Worm (Caenorhabditis elegans): ENCODE results near the gene xtr-2.

Gene xtr-2

DNA sequence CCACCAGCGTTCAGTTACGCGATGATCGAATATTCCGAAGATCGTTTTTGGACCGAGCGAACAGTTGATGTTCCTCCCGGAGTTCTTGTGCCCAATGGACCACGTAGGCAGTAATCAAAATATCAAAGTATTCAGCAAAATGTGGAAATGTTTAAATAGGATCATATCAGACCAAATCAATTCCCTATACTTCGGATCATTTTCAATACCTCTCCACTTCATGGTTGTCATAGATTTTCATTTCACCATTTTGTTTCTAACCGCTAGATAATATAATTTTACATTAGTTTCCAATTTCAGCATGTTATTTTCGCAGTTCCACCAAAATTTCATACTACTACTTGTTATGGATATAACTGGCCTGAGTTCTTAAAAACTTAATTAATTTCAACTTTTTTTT lies 2.2 kb downstream of the xtr-2 start:
- no peak for TF ChIP-seq F49E8.2 (tag; optimal IDR thresholded peaks at IDR 0.05; ENCODE audit: insufficient read depth)
- no peak for TF ChIP-seq chd-7 (tag; optimal IDR thresholded peaks at IDR 0.05)
- no peak for TF ChIP-seq snpc-4 (GFP tag; optimal IDR thresholded peaks at IDR 0.05)
- no peak for TF ChIP-seq snpc-4 (tag; optimal IDR thresholded peaks at IDR 0.05)
- no peak for TF ChIP-seq attf-5 (GFP tag; optimal IDR thresholded peaks at IDR 0.05)
- TF ChIP-seq nhr-80 (tag; optimal IDR thresholded peaks at IDR 0.05) = no peak
- no peak for TF ChIP-seq lsy-27 (tag; optimal IDR thresholded peaks at IDR 0.05; ENCODE audit: borderline replicate concordance, insufficient read depth)

DNA sequence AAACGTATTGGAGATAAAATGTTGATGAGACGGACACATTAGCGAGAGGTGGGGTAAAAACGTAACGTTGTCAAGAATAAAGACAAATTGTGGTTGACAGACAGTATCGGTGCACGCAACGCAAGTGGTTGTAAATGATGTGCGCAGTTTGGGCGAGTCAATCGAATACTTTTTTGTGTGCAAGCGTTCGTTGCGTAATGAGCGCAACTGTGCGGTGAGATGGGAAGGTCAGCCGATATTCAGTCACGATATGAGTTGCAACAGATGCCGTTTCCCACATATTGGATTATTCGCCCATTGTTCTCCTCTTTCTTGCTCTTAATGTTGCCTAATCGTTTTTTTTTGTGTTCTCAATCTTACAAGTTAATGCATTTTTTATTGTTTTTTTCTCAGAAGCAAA lies 5.4 kb downstream of the xtr-2 start, which contains the start of gene ceh-40:
Gene ceh-40, minus strand, starts transcription at position 41 of the 400 bp plus-strand sequence.
- TF ChIP-seq unc-62 (GFP tag; optimal IDR thresholded peaks at IDR 0.05) (peak; percentile 5), chd-7 (tag; optimal IDR thresholded peaks at IDR 0.05) (no peak)

DNA sequence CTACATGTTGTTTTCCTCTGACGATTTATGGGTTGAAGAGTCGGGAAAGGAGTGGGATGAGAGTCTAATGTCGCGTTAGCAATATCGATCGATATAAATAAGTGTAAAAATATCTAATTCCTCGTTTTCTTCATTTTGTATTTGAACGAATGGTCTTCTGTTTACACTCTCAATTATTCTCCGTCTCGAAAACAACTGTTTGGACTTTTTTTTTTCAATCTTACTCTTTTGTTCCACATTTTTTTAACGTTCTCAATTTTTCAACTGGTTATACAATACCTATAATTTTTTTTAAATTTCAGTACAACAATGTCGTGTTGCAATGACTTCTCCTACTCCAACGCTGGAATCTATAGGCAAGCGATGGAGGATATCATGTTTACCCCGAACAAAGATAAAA lies 6.0 kb downstream of the xtr-2 start, which contains the start of gene F17A2.13:
Gene F17A2.13, plus strand, starts transcription at position 301 of the 400 bp plus-strand sequence.
- TF ChIP-seq nfya-1 (tag; optimal IDR thresholded peaks at IDR 0.05; ENCODE audit: borderline replicate concordance, insufficient read depth) (no peak), ztf-25 (GFP tag; IDR thresholded peaks at IDR 0.05) (no peak), unc-62 (GFP tag; optimal IDR thresholded peaks at IDR 0.05) (no peak)

DNA sequence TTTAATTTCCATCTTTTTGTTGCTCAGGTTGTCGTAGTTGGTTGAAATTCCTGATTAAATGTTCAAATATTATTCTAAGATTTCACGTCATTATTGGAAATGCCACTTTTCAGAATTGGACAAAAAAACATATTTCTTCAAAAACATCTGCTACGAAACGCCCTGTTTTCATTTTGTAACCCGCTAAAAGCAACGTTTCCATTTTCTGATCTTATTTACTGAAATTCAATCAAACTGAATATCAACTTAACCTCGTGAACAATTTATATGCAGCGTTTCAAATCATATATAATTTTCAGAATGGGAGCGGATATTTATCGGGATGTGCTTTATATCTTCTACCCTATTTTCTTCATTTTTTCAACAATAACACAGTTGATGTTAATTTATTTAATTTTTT lies 8.1 kb downstream of the xtr-2 start, which contains the start of gene srd-40:
Gene srd-40, plus strand, starts transcription at position 301 of the 400 bp plus-strand sequence.
- TF ChIP-seq B0261.1 (tag; optimal IDR thresholded peaks at IDR 0.05) = no peak
- no peak for TF ChIP-seq Y53F4B.3 (GFP tag; IDR thresholded peaks at IDR 0.05)

DNA sequence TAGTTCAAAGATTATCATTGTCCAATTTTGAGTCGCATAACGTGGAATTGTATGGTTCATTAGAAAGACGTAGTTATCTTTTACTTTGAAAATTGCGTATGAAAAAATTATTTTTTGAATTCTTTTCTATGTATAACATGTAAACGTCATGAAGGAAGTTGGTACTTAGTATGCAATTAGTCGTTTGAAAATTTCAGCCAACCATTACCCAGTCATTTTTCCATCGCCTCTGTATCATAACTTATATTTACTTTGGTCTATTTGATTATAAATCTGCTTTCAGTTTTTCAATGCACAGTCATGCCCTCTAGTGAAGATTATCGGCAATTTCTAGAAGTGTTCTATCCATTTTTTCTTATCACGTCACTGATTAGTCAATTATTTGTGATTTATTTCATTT lies 11.1 kb downstream of the xtr-2 start, which contains the start of gene srd-41:
Gene srd-41, plus strand, starts transcription at position 301 of the 400 bp plus-strand sequence.
- TF ChIP-seq mel-28 (tag; optimal IDR thresholded peaks at IDR 0.05; ENCODE audit: borderline replicate concordance) (no peak), attf-3 (GFP tag; conservative IDR thresholded peaks at IDR 0.05) (no peak), nhr-80 (tag; optimal IDR thresholded peaks at IDR 0.05) (no peak), Y53F4B.3 (GFP tag; IDR thresholded peaks at IDR 0.05) (no peak), F10E7.11 (tag; optimal IDR thresholded peaks at IDR 0.05) (no peak), K11D2.4 (GFP tag; IDR thresholded peaks at IDR 0.05) (no peak), bed-2 (GFP tag; IDR thresholded peaks at IDR 0.05) (no peak), athp-1 (tag; optimal IDR thresholded peaks at IDR 0.05) (no peak), dpl-1 (GFP tag; optimal IDR thresholded peaks at IDR 0.05) (no peak), ztf-25 (GFP tag; IDR thresholded peaks at IDR 0.05) (no peak), sptf-2 (GFP tag; optimal IDR thresholded peaks at IDR 0.05) (no peak)

DNA sequence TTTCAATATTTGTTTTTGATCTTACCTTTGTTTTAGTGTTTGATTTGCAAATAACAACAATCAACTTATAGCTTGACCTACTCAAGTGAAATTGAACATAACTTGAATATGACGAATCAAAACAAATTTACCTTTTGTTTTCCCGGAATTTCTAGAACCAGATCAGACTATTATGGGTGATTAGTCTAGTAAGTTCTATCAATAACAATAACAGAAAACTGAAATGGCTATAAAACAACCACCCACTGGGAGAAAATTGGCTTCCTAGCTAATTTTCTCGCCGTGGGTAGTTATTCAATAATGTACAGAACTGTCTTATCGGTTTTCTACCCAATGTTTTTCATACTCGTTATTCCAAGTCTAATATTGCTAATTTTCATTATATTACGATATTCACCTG lies 13.3 kb downstream of the xtr-2 start, which contains the start of gene srd-45:
Gene srd-45, plus strand, starts transcription at position 301 of the 400 bp plus-strand sequence.
- TF ChIP-seq repo-1 (tag; optimal IDR thresholded peaks at IDR 0.05) = no peak
- TF ChIP-seq ztf-18 (tag; optimal IDR thresholded peaks at IDR 0.05) = no peak
- no peak for TF ChIP-seq egl-18 (GFP tag; IDR thresholded peaks at IDR 0.05)
- no peak for TF ChIP-seq F49E8.2 (tag; optimal IDR thresholded peaks at IDR 0.05; ENCODE audit: insufficient read depth)
- TF ChIP-seq efl-1 (GFP tag; optimal IDR thresholded peaks at IDR 0.05) = no peak
- TF ChIP-seq ceh-79 (tag; optimal IDR thresholded peaks at IDR 0.05) = no peak
- no peak for TF ChIP-seq nhr-80 (tag; optimal IDR thresholded peaks at IDR 0.05)
- TF ChIP-seq nhr-90 (tag; optimal IDR thresholded peaks at IDR 0.05) = no peak
- TF ChIP-seq ZK185.1 (tag; optimal IDR thresholded peaks at IDR 0.05; ENCODE audit: poor library complexity, severe bottlenecking) = no peak

DNA sequence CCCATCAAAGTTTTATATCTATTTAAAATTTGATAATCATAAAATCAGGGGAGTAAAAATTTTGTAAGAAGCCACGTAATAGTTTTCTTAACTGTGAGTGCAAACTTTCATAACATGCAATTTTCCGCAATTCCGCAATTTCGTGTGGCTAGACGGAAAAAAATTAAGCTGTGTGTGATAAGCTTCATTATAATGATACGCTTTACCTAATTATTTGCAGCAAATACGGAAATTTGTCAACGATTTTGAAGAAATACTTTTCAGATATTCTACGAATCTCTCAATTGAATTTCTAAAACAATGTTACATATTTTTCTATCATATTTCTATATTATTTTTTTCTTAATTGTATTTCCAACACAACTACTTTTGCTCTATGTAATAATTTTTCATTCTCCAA lies 16.4 kb downstream of the xtr-2 start, which contains the start of gene srd-46:
Gene srd-46, plus strand, starts transcription at position 301 of the 400 bp plus-strand sequence.
- no peak for TF ChIP-seq hsf-1 (GFP tag; IDR thresholded peaks at IDR 0.05)
- no peak for TF ChIP-seq egrh-3 (GFP tag; IDR thresholded peaks at IDR 0.05)

Data from whole organism, young adult.